Worm (Caenorhabditis elegans): ENCODE measurements around the gene pqn-31.

DNA sequence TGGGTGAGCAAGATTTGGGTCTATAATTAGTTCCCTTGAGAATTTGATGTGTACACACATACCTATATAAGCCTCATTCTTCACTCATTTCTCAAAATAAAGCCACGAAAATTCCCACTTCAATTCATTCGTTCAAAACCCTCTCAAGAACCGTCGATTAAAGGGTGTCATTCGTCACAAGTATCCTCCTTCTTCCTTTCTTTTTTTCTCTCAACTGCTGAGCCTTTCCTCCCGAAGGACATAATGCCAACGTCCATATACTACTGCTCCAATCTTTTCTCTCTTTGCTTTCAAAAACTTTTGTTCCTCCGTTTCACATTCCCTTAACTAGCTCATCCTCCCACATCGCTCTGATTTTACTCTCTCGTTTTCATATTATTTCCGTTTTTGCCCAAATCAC lies 17.2 kb upstream of the pqn-31 start, which contains the start of gene T27E4.1:
- no peak for TF ChIP-seq jun-1 (tag; optimal IDR thresholded peaks at IDR 0.05)
- TF ChIP-seq elt-3 (tag; optimal IDR thresholded peaks at IDR 0.05), result no peak
- TF ChIP-seq ZK546.5 (tag; optimal IDR thresholded peaks at IDR 0.05), result no peak
- TF ChIP-seq snpc-4 (tag; optimal IDR thresholded peaks at IDR 0.05), result no peak
- TF ChIP-seq elt-2 (tag; optimal IDR thresholded peaks at IDR 0.05), result no peak

Data from whole organism, L3 larva.